Fruit fly (Drosophila melanogaster): ENCODE measurements around the gene Ddr.

Gene Ddr

dm6 chr2L:6354231-6354630, 101.3 kb downstream of the Ddr start, which contains the start of gene ppk7 (continued):
- TF ChIP-seq ara (GFP tag; IDR thresholded peaks at IDR 0.05) (no peak), Tbp (GFP tag; optimal IDR thresholded peaks at IDR 0.05) (no peak)

- no peak for TF ChIP-seq bab2 (GFP tag; optimal IDR thresholded peaks at IDR 0.05)
- TF ChIP-seq CG17186 (GFP tag; optimal IDR thresholded peaks at IDR 0.05) = no peak
- no peak for TF ChIP-seq ssp (GFP tag; IDR thresholded peaks at IDR 0.05)
- no peak for TF ChIP-seq CG16815 (GFP tag; optimal IDR thresholded peaks at IDR 0.05)
- no peak for TF ChIP-seq CG10366 (GFP tag; IDR thresholded peaks at IDR 0.05)
- no peak for TF ChIP-seq nerfin-2 (GFP tag; IDR thresholded peaks at IDR 0.05; ENCODE audit: partially characterized antibody)
- TF ChIP-seq amos (GFP tag; IDR thresholded peaks at IDR 0.05; ENCODE audit: partially characterized antibody) = no peak
- TF ChIP-seq NC2β (GFP tag; optimal IDR thresholded peaks at IDR 0.05) = no peak
- TF ChIP-seq CG4854 (GFP tag; optimal IDR thresholded peaks at IDR 0.05) = no peak
- TF ChIP-seq Hey (tag; optimal IDR thresholded peaks at IDR 0.05) = no peak
- no peak for TF ChIP-seq Trl (optimal IDR thresholded peaks at IDR 0.05)
- TF ChIP-seq Trl (GFP tag; optimal IDR thresholded peaks at IDR 0.05) = no peak
- TF ChIP-seq CG18011 (GFP tag; optimal IDR thresholded peaks at IDR 0.05) = no peak
- TF ChIP-seq CG10321 (GFP tag; IDR thresholded peaks at IDR 0.05) = no peak
- no peak for TF ChIP-seq ap (GFP tag; IDR thresholded peaks at IDR 0.05)
- no peak for TF ChIP-seq CkIIα-i1 (GFP tag; IDR thresholded peaks at IDR 0.05)
- no peak for TF ChIP-seq CG4730 (GFP tag; IDR thresholded peaks at IDR 0.05)
- TF ChIP-seq CG9727 (GFP tag; optimal IDR thresholded peaks at IDR 0.05) = no peak
- TF ChIP-seq CG3281 (GFP tag; optimal IDR thresholded peaks at IDR 0.05) = no peak
Measured at dm6 chr2L:6354656-6355055, 101.7 kb downstream of the Ddr start, which contains the start of gene ppk14. Gene ppk14 (plus strand): TSS chr2L:6354956.

dm6 chr2L:6356134-6356533, 103.2 kb downstream of the Ddr start:
- TF ChIP-seq Six4 (GFP tag; optimal IDR thresholded peaks at IDR 0.05) (no peak), Ets65A (GFP tag) (peak; percentile 92)

- TF ChIP-seq CG7963 (GFP tag; IDR thresholded peaks at IDR 0.05; ENCODE audit: partially characterized antibody) (no peak), exex (tag; optimal IDR thresholded peaks at IDR 0.05) (no peak), CG17912 (GFP tag; optimal IDR thresholded peaks at IDR 0.05) (peak; percentile 39), CG7987 (GFP tag; optimal IDR thresholded peaks at IDR 0.05) (peak; percentile 77), gcm2 (GFP tag; optimal IDR thresholded peaks at IDR 0.05) (no peak), ab (GFP tag; optimal IDR thresholded peaks at IDR 0.05) (no peak), CG16813 (GFP tag; IDR thresholded peaks at IDR 0.05; ENCODE audit: partially characterized antibody) (peak; percentile 43; the same call in 1 of the 3 replicates), chm (GFP tag; IDR thresholded peaks at IDR 0.05) (no peak), NfI (GFP tag; optimal IDR thresholded peaks at IDR 0.05) (peak; percentile 74), phol (tag; optimal IDR thresholded peaks at IDR 0.05) (peak; percentile 57), CG8281 (tag; optimal IDR thresholded peaks at IDR 0.05) (no peak), dmrt99B (tag; optimal IDR thresholded peaks at IDR 0.05) (peak; percentile 32), Opbp (GFP tag; IDR thresholded peaks at IDR 0.05; ENCODE audit: partially characterized antibody) (peak; percentile 60; the same call in 2 of the 3 replicates), CG32767 (GFP tag; IDR thresholded peaks at IDR 0.05) (no peak), CG7556 (GFP tag; optimal IDR thresholded peaks at IDR 0.05) (no peak), Lhr (GFP tag; optimal IDR thresholded peaks at IDR 0.05) (peak; percentile 45), CG42726 (GFP tag; IDR thresholded peaks at IDR 0.05; ENCODE audit: partially characterized antibody) (0 out of 2 replicates have a peak, but pooled peaks have one; percentile 27), al (GFP tag; IDR thresholded peaks at IDR 0.05) (no peak), Rfx (GFP tag; IDR thresholded peaks at IDR 0.05) (peak; percentile 67), nmo (GFP tag; optimal IDR thresholded peaks at IDR 0.05) (peak; percentile 39), danr (GFP tag; IDR thresholded peaks at IDR 0.05) (no peak), toy (GFP tag; IDR thresholded peaks at IDR 0.05) (no peak), nau (GFP tag; optimal IDR thresholded peaks at IDR 0.05) (peak; percentile 32), CG32532 (GFP tag; IDR thresholded peaks at IDR 0.05) (peak; percentile 61; the same call in 1 of the 2 replicates)
Measured at dm6 chr2L:6356686-6357362, 103.9 kb downstream of the Ddr start.

Measured in whole organism, embryonic.